Worm (Caenorhabditis elegans): ENCODE measurements around the gene egl-6.

Gene egl-6

ce11 chrX:5977754-5978153 is 46.8 kb downstream of the egl-6 start, which contains the start of gene kin-2:
Gene kin-2, minus strand, starts transcription at chrX:5977854.
- TF ChIP-seq ztf-6 (GFP tag; IDR thresholded peaks at IDR 0.05): no peak
- TF ChIP-seq xnd-1 (tag; optimal IDR thresholded peaks at IDR 0.05): no peak
- no peak for TF ChIP-seq madf-8 (GFP tag; conservative IDR thresholded peaks at IDR 0.05)
- TF ChIP-seq unc-62 (GFP tag; optimal IDR thresholded peaks at IDR 0.05): no peak
- no peak for TF ChIP-seq ztf-28 (GFP tag; IDR thresholded peaks at IDR 0.05)
- TF ChIP-seq zim-3 (tag; optimal IDR thresholded peaks at IDR 0.05): no peak
- no peak for TF ChIP-seq tbx-9 (tag; optimal IDR thresholded peaks at IDR 0.05; ENCODE audit: borderline replicate concordance)
- no peak for TF ChIP-seq cebp-2 (GFP tag; IDR thresholded peaks at IDR 0.05)
- TF ChIP-seq ztf-18 (tag; optimal IDR thresholded peaks at IDR 0.05): no peak
- TF ChIP-seq B0035.1 (tag; optimal IDR thresholded peaks at IDR 0.05): no peak
- no peak for TF ChIP-seq ztf-22 (GFP tag; optimal IDR thresholded peaks at IDR 0.05)
- no peak for TF ChIP-seq attf-3 (GFP tag; conservative IDR thresholded peaks at IDR 0.05)
- no peak for TF ChIP-seq nhr-90 (tag; optimal IDR thresholded peaks at IDR 0.05)
- TF ChIP-seq Y56A3A.18 (GFP tag; IDR thresholded peaks at IDR 0.05): no peak
- TF ChIP-seq egl-18 (GFP tag; IDR thresholded peaks at IDR 0.05): no peak
- no peak for TF ChIP-seq rpc-1 (optimal IDR thresholded peaks at IDR 0.05)
- TF ChIP-seq rpc-1 (tag; optimal IDR thresholded peaks at IDR 0.05): no peak
- TF ChIP-seq sea-2 (GFP tag; IDR thresholded peaks at IDR 0.05): no peak
- no peak for TF ChIP-seq K12H6.12 (tag; optimal IDR thresholded peaks at IDR 0.05)
- no peak for TF ChIP-seq atf-7 (tag; optimal IDR thresholded peaks at IDR 0.05)

- TF ChIP-seq ekl-4 (GFP tag; IDR thresholded peaks at IDR 0.05): 0 out of 2 replicates have a peak, but pooled peaks have one; percentile 39
- no peak for TF ChIP-seq egl-44 (GFP tag; IDR thresholded peaks at IDR 0.05)
- 0 out of 2 replicates have a peak, but pooled peaks have one; percentile 17 for TF ChIP-seq zfh-2 (GFP tag; conservative IDR thresholded peaks at IDR 0.05)
Measured at ce11 chrX:5981698-5982097, 50.8 kb downstream of the egl-6 start.

ce11 chrX:5982799-5983198 is 51.9 kb downstream of the egl-6 start:
- TF ChIP-seq F22D6.2 (tag; optimal IDR thresholded peaks at IDR 0.05) (no peak), K12H6.12 (tag; optimal IDR thresholded peaks at IDR 0.05) (peak; percentile 59), Y67H2A.10 (GFP tag; conservative IDR thresholded peaks at IDR 0.05) (no peak), pbrm-1 (GFP tag; IDR thresholded peaks at IDR 0.05) (no peak), sea-2 (GFP tag; IDR thresholded peaks at IDR 0.05) (no peak), snpc-1.3 (tag; optimal IDR thresholded peaks at IDR 0.05; ENCODE audit: insufficient read depth) (no peak), nhr-90 (tag; optimal IDR thresholded peaks at IDR 0.05) (no peak), C06A6.2 (GFP tag; conservative IDR thresholded peaks at IDR 0.05) (no peak), Y79H2A.3 (GFP tag; conservative IDR thresholded peaks at IDR 0.05) (no peak), hrde-1 (tag; optimal IDR thresholded peaks at IDR 0.05; ENCODE audit: borderline replicate concordance) (no peak), Y95B8A.8 (GFP tag; IDR thresholded peaks at IDR 0.05) (no peak), snpc-1.1 (tag; optimal IDR thresholded peaks at IDR 0.05; ENCODE audit: insufficient read depth) (no peak), attf-6 (GFP tag; IDR thresholded peaks at IDR 0.05) (no peak), nfyb-1 (GFP tag; IDR thresholded peaks at IDR 0.05) (no peak), egrh-3 (GFP tag; IDR thresholded peaks at IDR 0.05) (no peak), ccch-3 (GFP tag; optimal IDR thresholded peaks at IDR 0.05) (no peak), hmg-1.2 (GFP tag; IDR thresholded peaks at IDR 0.05) (0 out of 2 replicates have a peak, but pooled peaks have one; percentile 13), ztf-26 (tag; optimal IDR thresholded peaks at IDR 0.05) (no peak), tbx-9 (tag; optimal IDR thresholded peaks at IDR 0.05; ENCODE audit: borderline replicate concordance) (no peak), T07F8.4 (tag; optimal IDR thresholded peaks at IDR 0.05) (no peak), aptf-3 (GFP tag; IDR thresholded peaks at IDR 0.05) (no peak), zfh-2 (GFP tag; conservative IDR thresholded peaks at IDR 0.05) (no peak), F57A8.1 (GFP tag; optimal IDR thresholded peaks at IDR 0.05) (no peak), aptf-2 (GFP tag; conservative IDR thresholded peaks at IDR 0.05) (no peak), lin-40 (tag; optimal IDR thresholded peaks at IDR 0.05) (peak; percentile 14), cebp-1 (GFP tag; IDR thresholded peaks at IDR 0.05) (no peak), cebp-1 (tag; optimal IDR thresholded peaks at IDR 0.05) (peak; percentile 11), gei-17 (GFP tag; optimal IDR thresholded peaks at IDR 0.05) (no peak), madf-10 (tag; optimal IDR thresholded peaks at IDR 0.05) (no peak)

Data from whole organism, young adult.